Fruit fly (Drosophila melanogaster) whole organism, embryonic: Measurements from ENCODE around the gene CG14258.

ENCODE experiments used
- Ada2b ChIP-seq: fragments of 200-800 bp; sonication (Bioruptor generic); IDR thresholded peaks from 2 replicates; pipeline ENCODE4 v1.3.6; 2022; ENCODE audit warnings: missing biosample characterization, missing genetic modification characterization
- Aef1 ChIP-seq: fragments of 200-800 bp; sonication (Bioruptor generic); IDR thresholded peaks from 3 replicates; pipeline ENCODE4 v1.3.6; 2022; ENCODE audit warnings: missing biosample characterization, missing genetic modification characterization
- Bgb ChIP-seq: fragments of 200-800 bp; sonication (Bioruptor generic); IDR thresholded peaks from 2 replicates; pipeline ENCODE4 v1.3.6; 2022; ENCODE audit warnings: missing biosample characterization, missing genetic modification characterization; ENCODE audit not compliant: partially characterized antibody
- CG1024 ChIP-seq: fragments of 200-800 bp; sonication (Bioruptor generic); IDR thresholded peaks from 2 replicates; pipeline ENCODE4 v1.3.6; 2022; ENCODE audit warnings: missing biosample characterization, missing genetic modification characterization
- CG11456 ChIP-seq: fragments of 200-800 bp; sonication (Bioruptor generic); IDR thresholded peaks from 3 replicates; pipeline ENCODE4 v1.3.6; 2022; ENCODE audit warnings: missing biosample characterization, missing genetic modification characterization
- CG12155 ChIP-seq: fragments of 200-800 bp; sonication (Bioruptor generic); optimal IDR thresholded peaks from 3 replicates; lab custom pipeline; 2016; ENCODE audit warnings: missing biosample characterization, missing genetic modification characterization
- CG15601 ChIP-seq: fragments of 200-800 bp; sonication (Bioruptor generic); optimal IDR thresholded peaks from 3 replicates; lab custom pipeline; 2019; ENCODE audit warnings: missing biosample characterization, mild to moderate bottlenecking, missing genetic modification characterization, moderate library complexity
- CG16779 ChIP-seq: fragments of 200-800 bp; sonication (Bioruptor generic); IDR thresholded peaks from 2 replicates; pipeline ENCODE4 v1.3.6; 2022; ENCODE audit warnings: missing biosample characterization, missing genetic modification characterization
- CG18599 ChIP-seq: fragments of 200-800 bp; sonication (Bioruptor generic); optimal IDR thresholded peaks from 3 replicates; lab custom pipeline; 2017; ENCODE audit warnings: missing biosample characterization, missing genetic modification characterization, mild to moderate bottlenecking, moderate library complexity, missing genetic modification reagents
- CG2129 ChIP-seq: fragments of 200-800 bp; sonication (Bioruptor generic); IDR thresholded peaks from 2 replicates; pipeline ENCODE4 v1.3.6; 2022; ENCODE audit warnings: missing biosample characterization, missing genetic modification characterization; ENCODE audit not compliant: partially characterized antibody
- CG2199 ChIP-seq: fragments of 200-800 bp; sonication (Bioruptor generic); IDR thresholded peaks from 3 replicates; pipeline ENCODE4 v1.3.6; 2022; ENCODE audit warnings: missing biosample characterization, missing genetic modification characterization
- CG2875 ChIP-seq: fragments of 200-800 bp; sonication (Bioruptor generic); optimal IDR thresholded peaks from 2 replicates; lab custom pipeline; 2017; ENCODE audit warnings: missing biosample characterization, mild to moderate bottlenecking, missing genetic modification characterization, missing genetic modification reagents
- CG3281 ChIP-seq: fragments of 200-800 bp; sonication (Bioruptor generic); optimal IDR thresholded peaks from 3 replicates; lab custom pipeline; 2017; ENCODE audit warnings: missing biosample characterization, mild to moderate bottlenecking, missing genetic modification characterization
- CG4707 ChIP-seq: fragments of 200-800 bp; sonication (Bioruptor generic); optimal IDR thresholded peaks from 2 replicates; lab custom pipeline; 2018; ENCODE audit warnings: missing biosample characterization, mild to moderate bottlenecking, missing genetic modification characterization, moderate library complexity
- CG6791 ChIP-seq: fragments of 200-800 bp; sonication (Bioruptor generic); IDR thresholded peaks from 3 replicates; pipeline ENCODE4 v1.3.6; 2022; ENCODE audit warnings: missing biosample characterization, missing genetic modification characterization; ENCODE audit not compliant: partially characterized antibody
- CG7372 ChIP-seq: fragments of 200-800 bp; sonication (Bioruptor generic); IDR thresholded peaks from 2 replicates; pipeline ENCODE4 v1.3.6; 2022; ENCODE audit warnings: missing biosample characterization, missing genetic modification characterization
- CG8478 ChIP-seq: fragments of >200 bp; optimal IDR thresholded peaks from 2 replicates; lab custom pipeline; 2018
- CG9727 ChIP-seq: fragments of 200-800 bp; sonication (Bioruptor generic); optimal IDR thresholded peaks from 3 replicates; lab custom pipeline; 2017; ENCODE audit warnings: missing biosample characterization, mild to moderate bottlenecking, missing genetic modification characterization
- CTCF ChIP-seq: fragments of 200-800 bp; sonication (Bioruptor generic); optimal IDR thresholded peaks from 2 replicates; lab custom pipeline; 2017; ENCODE audit warnings: missing biosample characterization, mild to moderate bottlenecking, missing genetic modification characterization, moderate library complexity
- Dek ChIP-seq: fragments of 200-800 bp; sonication (Bioruptor generic); optimal IDR thresholded peaks from 3 replicates; lab custom pipeline; 2019; ENCODE audit warnings: missing biosample characterization, mild to moderate bottlenecking, missing genetic modification characterization, moderate library complexity
- Drgx ChIP-seq: fragments of 200-800 bp; sonication (Bioruptor generic); IDR thresholded peaks from 2 replicates; pipeline ENCODE4 v1.3.6; 2022; ENCODE audit warnings: missing biosample characterization, missing genetic modification characterization
- GATAe ChIP-seq: fragments of 200-800 bp; sonication (Bioruptor generic); conservative IDR thresholded peaks from 2 replicates; pipeline ENCODE4 v1.3.6; 2022; ENCODE audit warnings: missing biosample characterization, missing genetic modification characterization
- Gug ChIP-seq: fragments of 200-800 bp; sonication (Bioruptor generic); IDR thresholded peaks from 4 replicates; pipeline ENCODE4 v1.3.6; 2022; ENCODE audit warnings: missing biosample characterization, missing genetic modification characterization
- HmgZ ChIP-seq: fragments of 200-800 bp; sonication (Bioruptor generic); optimal IDR thresholded peaks from 2 replicates; lab custom pipeline; 2018; ENCODE audit warnings: missing biosample characterization, mild to moderate bottlenecking, missing genetic modification characterization
- Hmr ChIP-seq: fragments of 200-800 bp; sonication (Bioruptor generic); optimal IDR thresholded peaks from 3 replicates; lab custom pipeline; 2017; ENCODE audit warnings: mild to moderate bottlenecking, missing biosample characterization, missing genetic modification reagents, missing genetic modification characterization
- Scr ChIP-seq: fragments of 200-800 bp; sonication (Bioruptor generic); IDR thresholded peaks from 2 replicates; pipeline ENCODE4 v1.3.6; 2022; ENCODE audit warnings: missing biosample characterization, missing genetic modification characterization; ENCODE audit not compliant: partially characterized antibody
- Side ChIP-seq: fragments of 200-800 bp; sonication (Bioruptor generic); optimal IDR thresholded peaks from 2 replicates; lab custom pipeline; 2016; ENCODE audit warnings: missing biosample characterization, missing genetic modification characterization
- ab ChIP-seq: fragments of 200-800 bp; sonication (Bioruptor generic); optimal IDR thresholded peaks from 2 replicates; lab custom pipeline; 2016; ENCODE audit warnings: missing biosample characterization, missing genetic modification characterization
- amos ChIP-seq: fragments of 200-800 bp; sonication (Bioruptor generic); IDR thresholded peaks from 2 replicates; pipeline ENCODE4 v1.3.6; 2022; ENCODE audit warnings: missing biosample characterization, missing genetic modification characterization; ENCODE audit not compliant: partially characterized antibody
- cg ChIP-seq: fragments of 200-800 bp; sonication (Bioruptor generic); optimal IDR thresholded peaks from 3 replicates; lab custom pipeline; 2019; ENCODE audit warnings: missing biosample characterization, mild to moderate bottlenecking, missing genetic modification characterization, moderate library complexity
- chinmo ChIP-seq: fragments of 200-800 bp; sonication (Bioruptor generic); IDR thresholded peaks from 4 replicates; pipeline ENCODE4 v1.3.6; 2022; ENCODE audit warnings: missing biosample characterization, missing genetic modification characterization; ENCODE audit not compliant: partially characterized antibody
- ci ChIP-seq: fragments of 200-800 bp; sonication (Bioruptor generic); IDR thresholded peaks from 3 replicates; pipeline ENCODE4 v1.3.6; 2022; ENCODE audit warnings: missing biosample characterization, missing genetic modification characterization
- hkb ChIP-seq, 2 experiments: fragments of 200-800 bp in 1 of 2; fragments of >200 bp in 1 of 2; sonication (Bioruptor generic) in 1 of 2; IDR thresholded peaks in 1 of 2; optimal IDR thresholded peaks in 1 of 2; 2 replicates each; pipeline versions ENCODE4 v1.3.6 to Lab custom; 2017 to 2022; ENCODE audit warnings: missing biosample characterization in 1 of 2, missing genetic modification characterization in 1 of 2
- nom ChIP-seq: fragments of 200-800 bp; sonication (Bioruptor generic); optimal IDR thresholded peaks from 2 replicates; lab custom pipeline; 2017; ENCODE audit warnings: missing biosample characterization, missing genetic modification characterization, mild to moderate bottlenecking, moderate library complexity, missing genetic modification reagents
- pfk ChIP-seq: fragments of 200-800 bp; sonication (Bioruptor generic); optimal IDR thresholded peaks from 2 replicates; lab custom pipeline; 2018; ENCODE audit warnings: missing biosample characterization, mild to moderate bottlenecking, missing genetic modification characterization, moderate library complexity
- sens ChIP-seq: fragments of 200-800 bp; sonication (Bioruptor generic); peaks from one replicate; lab custom pipeline; 2016; ENCODE audit warnings: missing biosample characterization, missing genetic modification characterization
- stc ChIP-seq: fragments of 200-800 bp; sonication (Bioruptor generic); IDR thresholded peaks from 2 replicates; pipeline ENCODE4 v1.3.6; 2022; ENCODE audit warnings: missing biosample characterization, missing genetic modification characterization
- toy ChIP-seq: fragments of 200-800 bp; sonication (Bioruptor generic); IDR thresholded peaks from 2 replicates; pipeline ENCODE4 v1.3.6; 2022; ENCODE audit warnings: missing biosample characterization, missing genetic modification characterization
- usp ChIP-seq: fragments of >200 bp; optimal IDR thresholded peaks from 2 replicates; lab custom pipeline; 2017; ENCODE audit warnings: missing biosample characterization, missing genetic modification characterization

Gene CG14258

DNA sequence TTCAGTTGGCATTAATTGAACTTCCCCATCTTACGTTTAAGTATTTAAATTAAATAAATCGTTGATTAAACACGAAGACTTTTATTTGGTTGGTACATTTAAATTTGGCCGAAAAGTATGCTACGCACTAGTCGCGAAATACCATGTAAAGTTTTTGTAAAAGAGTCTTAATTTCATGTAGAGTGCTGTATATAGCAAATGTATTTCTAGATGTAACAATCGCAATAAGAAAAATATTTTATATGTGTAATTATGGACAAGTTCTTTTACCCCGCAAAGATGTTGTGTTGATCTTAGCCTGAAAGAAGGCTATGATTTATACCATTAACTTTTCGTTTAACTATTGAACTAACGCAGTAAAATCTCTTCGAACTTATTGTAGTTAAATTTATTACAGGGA lies 10.2 kb upstream of the CG14258 start:
- TF ChIP-seq pfk (GFP tag; lab: Kevin White, UChicago) (no peak), CG16779 (GFP tag; lab: Robert Waterston, UW) (no peak), CG18599 (GFP tag; lab: Kevin White, UChicago) (no peak), toy (GFP tag; lab: Robert Waterston, UW) (no peak), hkb (optimal IDR thresholded peaks at IDR 0.05; lab: Kevin White, UChicago) (no peak), hkb (GFP tag; IDR thresholded peaks at IDR 0.05; lab: Robert Waterston, UW) (no peak), CG1024 (GFP tag; lab: Robert Waterston, UW) (no peak), chinmo (GFP tag; lab: Robert Waterston, UW) (0 out of 4 replicates have a peak, but pooled peaks have one; percentile 34), ci (no peak), CTCF (GFP tag; lab: Kevin White, UChicago) (peak; percentile 80), sens (GFP tag; lab: Kevin White, UChicago) (peak; percentile 50), Gug (GFP tag; lab: Robert Waterston, UW) (no peak), HmgZ (no peak), CG11456 (GFP tag; lab: Robert Waterston, UW) (no peak), cg (no peak), amos (GFP tag; lab: Robert Waterston, UW) (no peak), CG8478 (no peak), CG3281 (GFP tag; lab: Kevin White, UChicago) (no peak), CG15601 (tag; lab: Kevin White, UChicago) (no peak), Aef1 (GFP tag; lab: Robert Waterston, UW) (no peak), Ada2b (GFP tag; lab: Robert Waterston, UW) (no peak), CG4707 (GFP tag; lab: Kevin White, UChicago) (no peak), CG9727 (GFP tag; lab: Kevin White, UChicago) (no peak), Scr (no peak), CG2199 (0 out of 3 replicates have a peak, but pooled peaks have one; percentile 35), Bgb (GFP tag; lab: Robert Waterston, UW) (peak; percentile 62), Hmr (GFP tag; lab: Kevin White, UChicago) (no peak), Dek (tag; lab: Kevin White, UChicago) (no peak), ab (GFP tag; lab: Kevin White, UChicago) (no peak), CG2129 (GFP tag; lab: Robert Waterston, UW) (no peak), CG12155 (GFP tag; lab: Kevin White, UChicago) (no peak), GATAe (GFP tag; lab: Robert Waterston, UW) (no peak), stc (GFP tag; lab: Robert Waterston, UW) (no peak), Side (GFP tag; lab: Kevin White, UChicago) (no peak), CG6791 (GFP tag; lab: Robert Waterston, UW) (peak; percentile 58; the same call in 2 of the 3 replicates), CG7372 (GFP tag; lab: Robert Waterston, UW) (no peak), usp (GFP tag; lab: Kevin White, UChicago) (no peak)

DNA sequence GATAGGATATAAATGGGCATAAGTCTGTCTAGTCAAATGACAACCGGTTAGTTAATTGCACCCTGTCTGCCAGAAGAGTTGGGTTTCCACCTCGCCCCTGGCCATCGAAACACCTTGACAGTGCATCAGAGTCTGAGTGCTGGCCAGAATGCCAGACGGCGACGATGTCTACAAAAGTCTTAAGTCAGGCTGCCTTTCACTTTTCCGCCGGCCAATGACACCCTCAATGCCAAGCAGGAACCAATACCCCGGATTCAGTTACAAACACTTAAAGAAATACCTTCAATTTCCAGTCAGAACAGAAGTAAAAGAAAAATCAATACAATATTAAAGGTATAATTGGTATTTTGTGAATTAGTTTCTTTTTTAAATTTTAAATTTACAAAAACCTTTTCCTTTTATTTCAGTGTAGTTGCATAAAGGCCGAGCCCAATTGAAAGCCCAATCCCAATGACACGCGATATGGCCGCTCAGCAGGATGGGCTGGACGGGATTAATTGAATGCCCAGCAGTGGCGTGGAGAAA lies 8.4 kb upstream of the CG14258 start:
- TF ChIP-seq CG2875 (GFP tag; lab: Kevin White, UChicago) (no peak), Drgx (GFP tag; lab: Robert Waterston, UW) (peak; percentile 32; the same call in 1 of the 2 replicates), nom (GFP tag; lab: Kevin White, UChicago) (peak; percentile 40)
